Worm (Caenorhabditis elegans): ENCODE data around the gene grsp-3.

The grsp-3 gene

DNA sequence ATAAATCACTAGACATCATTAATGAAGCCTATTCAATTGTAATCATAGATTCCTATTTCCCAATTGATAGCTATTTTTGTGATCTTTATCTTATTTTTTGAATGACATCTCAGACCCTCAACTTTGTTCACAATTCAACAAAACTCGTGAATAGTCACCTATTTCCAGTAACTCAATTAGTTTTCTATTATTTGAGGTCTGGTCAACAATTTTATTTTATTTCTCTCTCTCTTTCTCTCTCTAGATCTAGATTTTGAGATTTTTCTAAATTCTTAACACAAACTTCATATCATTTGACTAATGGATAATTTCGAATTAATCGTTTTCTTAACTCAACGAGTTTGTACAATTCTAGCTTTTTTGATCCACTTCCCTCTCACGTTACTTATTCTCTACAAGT is 41.8 kb upstream of the grsp-3 start, which contains the start of gene str-1:
TSS of gene str-1 (plus strand) at position 301 of the 400 bp plus-strand sequence.
- TF ChIP-seq elt-1 (tag; optimal IDR thresholded peaks at IDR 0.05) (no peak), pha-4 (tag; optimal IDR thresholded peaks at IDR 0.05) (no peak), lsy-12 (tag; optimal IDR thresholded peaks at IDR 0.05) (no peak), R02D3.7 (tag; optimal IDR thresholded peaks at IDR 0.05) (no peak), elt-2 (tag; optimal IDR thresholded peaks at IDR 0.05) (no peak), fkh-10 (GFP tag; optimal IDR thresholded peaks at IDR 0.05) (no peak), hmg-11 (tag; optimal IDR thresholded peaks at IDR 0.05) (no peak), unc-62 (GFP tag; optimal IDR thresholded peaks at IDR 0.05) (no peak), snpc-4 (tag; optimal IDR thresholded peaks at IDR 0.05) (no peak), lin-39 (tag; optimal IDR thresholded peaks at IDR 0.05) (no peak), nhr-43 (tag; optimal IDR thresholded peaks at IDR 0.05; ENCODE audit: poor library complexity, severe bottlenecking) (no peak), ceh-9 (tag; optimal IDR thresholded peaks at IDR 0.05) (no peak), ceh-28 (tag; optimal IDR thresholded peaks at IDR 0.05) (no peak), ama-1 (optimal IDR thresholded peaks at IDR 0.05) (no peak), elt-3 (tag; optimal IDR thresholded peaks at IDR 0.05) (no peak), mdl-1 (tag; optimal IDR thresholded peaks at IDR 0.05) (no peak), egl-5 (tag; optimal IDR thresholded peaks at IDR 0.05) (no peak)

ce11 chrIV:7171222-7171621 is 39.5 kb upstream of the grsp-3 start, which contains the start of gene str-220:
TSS of gene str-220 (minus strand) at chrIV:7171322.
- TF ChIP-seq nhr-12 (tag; optimal IDR thresholded peaks at IDR 0.05) (no peak), ama-1 (optimal IDR thresholded peaks at IDR 0.05) (no peak), unc-39 (tag; optimal IDR thresholded peaks at IDR 0.05) (no peak), R02D3.7 (tag; optimal IDR thresholded peaks at IDR 0.05) (no peak), jun-1 (tag; optimal IDR thresholded peaks at IDR 0.05) (no peak), fkh-2 (tag; optimal IDR thresholded peaks at IDR 0.05) (no peak), ztf-4 (tag; optimal IDR thresholded peaks at IDR 0.05) (no peak), nhr-25 (tag; optimal IDR thresholded peaks at IDR 0.05) (no peak), nhr-23 (tag; optimal IDR thresholded peaks at IDR 0.05) (no peak), ceh-28 (tag; optimal IDR thresholded peaks at IDR 0.05) (no peak), lin-39 (tag; optimal IDR thresholded peaks at IDR 0.05) (no peak), fkh-10 (GFP tag; optimal IDR thresholded peaks at IDR 0.05) (no peak), skn-1 (tag; optimal IDR thresholded peaks at IDR 0.05) (no peak), ceh-16 (tag; optimal IDR thresholded peaks at IDR 0.05) (no peak), mml-1 (tag; optimal IDR thresholded peaks at IDR 0.05) (no peak), nfya-1 (tag; optimal IDR thresholded peaks at IDR 0.05; ENCODE audit: insufficient read depth) (no peak), nhr-11 (tag; optimal IDR thresholded peaks at IDR 0.05) (no peak)

DNA sequence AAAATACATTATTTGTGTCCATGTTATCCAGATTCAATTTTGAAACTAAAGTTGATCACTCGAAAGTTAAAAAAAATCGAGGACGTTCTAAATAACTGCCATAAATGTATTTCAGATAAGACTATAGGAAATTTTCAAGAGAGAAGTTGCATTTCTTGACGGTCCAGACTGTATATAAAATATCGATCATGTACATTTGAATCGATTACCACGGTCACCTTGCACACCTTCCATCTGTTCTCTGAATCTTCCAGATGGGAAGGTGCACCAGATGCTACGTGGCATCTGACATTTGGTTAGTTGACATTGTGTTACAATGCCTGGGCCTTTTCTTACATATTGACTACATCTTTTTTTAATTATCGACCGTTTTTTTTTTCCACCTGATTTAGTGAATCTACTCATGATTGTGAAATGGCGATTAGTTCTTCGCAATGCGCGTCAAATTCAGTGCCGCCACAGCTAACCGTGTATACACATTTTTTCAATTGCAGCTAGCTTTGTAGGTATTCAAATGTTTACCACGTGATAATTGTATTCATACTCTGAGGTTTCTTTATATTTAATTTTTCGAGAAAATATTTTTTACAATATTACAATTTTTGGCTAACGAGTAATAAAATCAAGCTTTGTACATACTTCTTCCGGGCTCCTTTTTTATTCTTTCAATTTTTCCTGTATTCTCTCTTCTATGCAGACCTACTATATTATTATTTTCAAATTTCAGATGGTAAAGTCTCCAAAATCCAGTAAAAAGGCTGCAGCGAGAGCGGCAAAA is 36.4 kb upstream of the grsp-3 start, which contains the start of gene skr-16:
TSS of gene skr-16 (plus strand) at position 728 of the 778 bp plus-strand sequence.
- TF ChIP-seq nfya-1 (tag; optimal IDR thresholded peaks at IDR 0.05; ENCODE audit: insufficient read depth), result no peak
- peak; percentile 3 for TF ChIP-seq pqm-1 (tag; optimal IDR thresholded peaks at IDR 0.05)
- no peak for TF ChIP-seq elt-1 (tag; optimal IDR thresholded peaks at IDR 0.05)
- TF ChIP-seq mdl-1 (tag; optimal IDR thresholded peaks at IDR 0.05), result no peak
- TF ChIP-seq ceh-28 (tag; optimal IDR thresholded peaks at IDR 0.05), result no peak
- TF ChIP-seq nhr-77 (tag; optimal IDR thresholded peaks at IDR 0.05), result no peak
- no peak for TF ChIP-seq ceh-16 (tag; optimal IDR thresholded peaks at IDR 0.05)
- TF ChIP-seq nhr-76 (tag; optimal IDR thresholded peaks at IDR 0.05), result no peak
- TF ChIP-seq ceh-82 (tag; optimal IDR thresholded peaks at IDR 0.05), result no peak
- TF ChIP-seq nhr-67 (tag; optimal IDR thresholded peaks at IDR 0.05), result no peak
- TF ChIP-seq nhr-23 (tag; optimal IDR thresholded peaks at IDR 0.05), result no peak
- peak; percentile 44 for TF ChIP-seq hmg-11 (tag; optimal IDR thresholded peaks at IDR 0.05)
- TF ChIP-seq ama-1 (optimal IDR thresholded peaks at IDR 0.05), result no peak
- TF ChIP-seq unc-39 (tag; optimal IDR thresholded peaks at IDR 0.05), result no peak
- TF ChIP-seq mml-1 (tag; optimal IDR thresholded peaks at IDR 0.05), result no peak
- TF ChIP-seq ceh-9 (tag; optimal IDR thresholded peaks at IDR 0.05), result no peak
- peak; percentile 12 for TF ChIP-seq elt-2 (tag; optimal IDR thresholded peaks at IDR 0.05)
- no peak for TF ChIP-seq eor-1 (tag; optimal IDR thresholded peaks at IDR 0.05)

DNA sequence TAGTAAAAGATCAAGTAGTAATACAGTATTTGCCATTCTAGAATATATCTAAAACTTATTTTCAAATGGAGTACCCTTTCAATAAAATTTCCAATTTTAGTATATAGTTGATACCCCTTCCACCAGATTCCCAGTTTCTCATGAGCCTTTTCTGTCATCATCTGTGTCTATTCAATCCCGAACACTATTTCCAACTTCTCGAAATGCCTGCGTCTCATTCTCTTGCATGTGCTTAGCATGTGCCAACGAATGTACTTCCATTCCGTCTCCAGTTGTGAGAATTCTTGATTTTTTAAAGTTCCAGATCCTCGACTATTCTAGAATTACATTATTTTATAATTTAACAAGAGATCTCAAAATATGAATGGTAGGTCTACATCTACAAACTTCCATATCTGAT is 34.8 kb upstream of the grsp-3 start, which contains the start of gene C42D4.18:
TSS of gene C42D4.18 (plus strand) at position 231 of the 400 bp plus-strand sequence.
- TF ChIP-seq tbx-2 (tag; optimal IDR thresholded peaks at IDR 0.05), result no peak
- peak; percentile 36 for TF ChIP-seq hmg-11 (tag; optimal IDR thresholded peaks at IDR 0.05)
- TF ChIP-seq ceh-28 (tag; optimal IDR thresholded peaks at IDR 0.05), result no peak
- no peak for TF ChIP-seq unc-62 (GFP tag; optimal IDR thresholded peaks at IDR 0.05)
- no peak for TF ChIP-seq ZK546.5 (tag; optimal IDR thresholded peaks at IDR 0.05)
- TF ChIP-seq zag-1 (tag; optimal IDR thresholded peaks at IDR 0.05), result no peak
- TF ChIP-seq skn-1 (tag; optimal IDR thresholded peaks at IDR 0.05), result no peak
- no peak for TF ChIP-seq R02D3.7 (tag; optimal IDR thresholded peaks at IDR 0.05)
- TF ChIP-seq lsy-12 (tag; optimal IDR thresholded peaks at IDR 0.05), result no peak
- peak; percentile 43 for TF ChIP-seq nfya-1 (tag; optimal IDR thresholded peaks at IDR 0.05; ENCODE audit: insufficient read depth)
- no peak for TF ChIP-seq elt-1 (tag; optimal IDR thresholded peaks at IDR 0.05)
- TF ChIP-seq nhr-25 (tag; optimal IDR thresholded peaks at IDR 0.05), result no peak
- TF ChIP-seq mml-1 (tag; optimal IDR thresholded peaks at IDR 0.05), result peak; percentile 51
- TF ChIP-seq eor-1 (tag; optimal IDR thresholded peaks at IDR 0.05), result no peak
- peak; percentile 4 for TF ChIP-seq lin-15B (tag; optimal IDR thresholded peaks at IDR 0.05)
